Worm (Caenorhabditis elegans) whole organism, L2 larva: Measurements from ENCODE around the gene Y116A8C.19.

Experiments
- C34F6.9 ChIP-seq: fragments of 150-350 bp; optimal IDR thresholded peaks from 2 replicates; lab custom pipeline; 2014; ENCODE audit warnings: missing biosample characterization, missing genetic modification characterization
- F13H6.1 ChIP-seq: sonication (generic microtip); optimal IDR thresholded peaks from 2 replicates; lab custom pipeline; 2016; ENCODE audit warnings: missing genetic modification characterization, missing compliant biosample characterization
- R02D3.7 ChIP-seq: fragments of 150-350 bp; optimal IDR thresholded peaks from 2 replicates; lab custom pipeline; 2014; ENCODE audit warnings: missing biosample characterization, missing genetic modification characterization
- Y55F3AM.14 ChIP-seq: fragments of 200-800 bp; sonication (Bioruptor generic); optimal IDR thresholded peaks from 2 replicates; lab custom pipeline; 2018; ENCODE audit warnings: mild to moderate bottlenecking, missing genetic modification characterization, missing compliant biosample characterization
- ZK546.5 ChIP-seq: sonication (generic microtip); optimal IDR thresholded peaks from 2 replicates; lab custom pipeline; 2017; ENCODE audit warnings: missing biosample characterization, missing genetic modification characterization
- alr-1 ChIP-seq: fragments of 150-350 bp; optimal IDR thresholded peaks from 2 replicates; lab custom pipeline; 2014; ENCODE audit warnings: missing biosample characterization, missing genetic modification characterization
- ama-1 ChIP-seq: fragments of 150-350 bp; optimal IDR thresholded peaks from 2 replicates; lab custom pipeline; 2018; ENCODE audit warnings: inconsistent platforms
- blmp-1 ChIP-seq: sonication (generic microtip); optimal IDR thresholded peaks from 2 replicates; lab custom pipeline; 2017; ENCODE audit warnings: missing genetic modification characterization, mild to moderate bottlenecking, missing compliant biosample characterization, antibody characterized with exemption, moderate library complexity; ENCODE audit not compliant: insufficient read depth
- ceh-16 ChIP-seq: fragments of 150-350 bp; optimal IDR thresholded peaks from 2 replicates; lab custom pipeline; 2014; ENCODE audit warnings: missing biosample characterization, missing genetic modification characterization
- ceh-82 ChIP-seq: fragments of 150-350 bp; optimal IDR thresholded peaks from 2 replicates; lab custom pipeline; 2014; ENCODE audit warnings: missing biosample characterization, missing genetic modification characterization
- crh-2 ChIP-seq: sonication (generic microtip); optimal IDR thresholded peaks from 2 replicates; lab custom pipeline; 2017; ENCODE audit warnings: missing biosample characterization, missing genetic modification characterization
- egl-27 ChIP-seq: sonication (generic microtip); optimal IDR thresholded peaks from 3 replicates; lab custom pipeline; 2017; ENCODE audit warnings: missing biosample characterization, missing genetic modification reagents, missing genetic modification characterization
- elt-3 ChIP-seq: sonication (generic microtip); optimal IDR thresholded peaks from 2 replicates; lab custom pipeline; 2017; ENCODE audit warnings: missing biosample characterization, missing genetic modification characterization
- fos-1 ChIP-seq: fragments of 150-350 bp; optimal IDR thresholded peaks from 2 replicates; lab custom pipeline; 2014; ENCODE audit warnings: missing biosample characterization, missing genetic modification characterization
- lin-11 ChIP-seq: fragments of 150-350 bp; sonication (generic microtip); optimal IDR thresholded peaks from 2 replicates; lab custom pipeline; 2014; ENCODE audit warnings: missing biosample characterization, missing genetic modification characterization, inconsistent platforms, mixed read lengths
- lin-39 ChIP-seq: fragments of 150-350 bp; optimal IDR thresholded peaks from 2 replicates; lab custom pipeline; 2014; ENCODE audit warnings: missing biosample characterization, missing genetic modification reagents, missing genetic modification characterization
- lsy-2 ChIP-seq, 2 experiments: fragments of 150-350 bp in 1 of 2; sonication (generic microtip) in 1 of 2; optimal IDR thresholded peaks; 2 replicates each; lab custom pipeline; 2014 to 2017; ENCODE audit warnings: missing biosample characterization in 2 of 2, missing genetic modification characterization in 2 of 2
- mab-5 ChIP-seq: fragments of 150-350 bp; optimal IDR thresholded peaks from 2 replicates; lab custom pipeline; 2014; ENCODE audit warnings: missing biosample characterization, missing genetic modification characterization
- mbf-1 ChIP-seq: sonication (generic microtip); optimal IDR thresholded peaks from 2 replicates; lab custom pipeline; 2017; ENCODE audit warnings: missing biosample characterization, missing genetic modification characterization
- mdl-1 ChIP-seq, 2 experiments: fragments of 150-350 bp in 1 of 2; sonication (generic microtip) in 1 of 2; optimal IDR thresholded peaks; 2 replicates each; lab custom pipeline; 2017; ENCODE audit warnings: missing biosample characterization in 2 of 2, missing genetic modification characterization in 2 of 2
- nhr-129 ChIP-seq: fragments of 150-350 bp; optimal IDR thresholded peaks from 2 replicates; lab custom pipeline; 2014; ENCODE audit warnings: missing biosample characterization, missing genetic modification characterization
- nhr-21 ChIP-seq: fragments of 150-350 bp; optimal IDR thresholded peaks from 2 replicates; lab custom pipeline; 2014; ENCODE audit warnings: missing biosample characterization, missing genetic modification characterization
- nhr-23 ChIP-seq: fragments of 150-350 bp; optimal IDR thresholded peaks from 2 replicates; lab custom pipeline; 2014; ENCODE audit warnings: missing biosample characterization, missing genetic modification reagents, missing genetic modification characterization
- nhr-25 ChIP-seq: fragments of 150-350 bp; sonication (generic microtip); optimal IDR thresholded peaks from 3 replicates; lab custom pipeline; 2014; ENCODE audit warnings: missing biosample characterization, missing genetic modification characterization
- nhr-6 ChIP-seq: fragments of 150-350 bp; optimal IDR thresholded peaks from 2 replicates; lab custom pipeline; 2014; ENCODE audit warnings: missing biosample characterization, missing genetic modification characterization
- nhr-77 ChIP-seq: fragments of 150-350 bp; optimal IDR thresholded peaks from 2 replicates; lab custom pipeline; 2014; ENCODE audit warnings: missing biosample characterization, missing genetic modification characterization
- peb-1 ChIP-seq: fragments of 150-350 bp; optimal IDR thresholded peaks from 2 replicates; lab custom pipeline; 2014; ENCODE audit warnings: missing biosample characterization, missing genetic modification characterization
- sem-4 ChIP-seq: fragments of 150-350 bp; optimal IDR thresholded peaks from 2 replicates; lab custom pipeline; 2014; ENCODE audit warnings: missing biosample characterization, missing genetic modification reagents, missing genetic modification characterization
- skn-1 ChIP-seq: sonication (generic microtip); optimal IDR thresholded peaks from 2 replicates; lab custom pipeline; 2017; ENCODE audit warnings: missing biosample characterization, missing genetic modification characterization
- sma-9 ChIP-seq, 2 experiments: fragments of 150-350 bp in 1 of 2; sonication (generic microtip) in 1 of 2; optimal IDR thresholded peaks; 2 replicates each; lab custom pipeline; 2014 to 2016; ENCODE audit warnings: missing genetic modification characterization in 2 of 2, mild to moderate bottlenecking in 1 of 2, missing biosample characterization in 1 of 2, missing compliant biosample characterization in 1 of 2, missing genetic modification reagents in 1 of 2, moderate library complexity in 1 of 2
- snpc-4 ChIP-seq: fragments of 150-350 bp; optimal IDR thresholded peaks from 2 replicates; lab custom pipeline; 2014; ENCODE audit warnings: missing biosample characterization, missing genetic modification characterization
- unc-39 ChIP-seq: fragments of 150-350 bp; optimal IDR thresholded peaks from 2 replicates; lab custom pipeline; 2014; ENCODE audit warnings: missing biosample characterization, missing genetic modification characterization
- unc-62 ChIP-seq: fragments of 150-350 bp; optimal IDR thresholded peaks from 2 replicates; lab custom pipeline; 2014; ENCODE audit warnings: missing biosample characterization, missing genetic modification reagents, missing genetic modification characterization
- zag-1 ChIP-seq: fragments of 150-350 bp; optimal IDR thresholded peaks from 2 replicates; lab custom pipeline; 2014; ENCODE audit warnings: missing biosample characterization, missing genetic modification characterization
- ztf-11 ChIP-seq: sonication (generic microtip); optimal IDR thresholded peaks from 2 replicates; lab custom pipeline; 2017; ENCODE audit warnings: missing biosample characterization, missing genetic modification characterization

The Y116A8C.19 gene

DNA sequence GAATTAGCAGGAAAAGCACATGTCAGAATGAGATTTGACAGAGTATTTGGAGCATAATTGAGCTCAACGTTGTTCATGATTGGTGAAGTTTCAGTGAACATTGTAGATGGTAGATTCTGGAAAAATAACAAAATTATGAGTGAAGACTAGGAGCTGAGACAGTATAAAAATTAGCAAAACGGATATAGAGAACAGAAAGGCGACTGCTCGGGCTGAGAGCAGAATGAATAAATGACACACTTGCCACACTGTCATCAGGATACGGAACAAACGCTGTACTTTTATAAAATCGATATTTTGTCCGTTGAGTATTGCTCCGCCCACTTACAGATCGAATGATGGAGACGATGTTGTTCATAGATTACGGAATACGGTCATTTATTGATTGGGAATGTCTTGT, 14.4 kb downstream of the Y116A8C.19 start, which contains the start of gene dct-13:
TSS of gene dct-13 (minus strand) at position 101 of the 400 bp plus-strand sequence.
- TF ChIP-seq nhr-21 (no peak), snpc-4 (no peak), ceh-16 (tag; lab: Kevin White, UChicago) (no peak), F13H6.1 (tag; lab: Kevin White, UChicago) (no peak), zag-1 (tag; lab: Kevin White, UChicago) (no peak), crh-2 (tag; lab: Kevin White, UChicago) (no peak), unc-39 (tag; lab: Kevin White, UChicago) (no peak), elt-3 (no peak), fos-1 (tag; lab: Kevin White, UChicago) (no peak), blmp-1 (tag; lab: Kevin White, UChicago) (no peak), nhr-23 (tag; lab: Kevin White, UChicago) (no peak), lin-39 (tag; lab: Kevin White, UChicago) (no peak), C34F6.9 (tag; lab: Kevin White, UChicago) (no peak), lsy-2 (tag; optimal IDR thresholded peaks at IDR 0.05; lab: Kevin White, UChicago) (no peak), nhr-25 (tag; lab: Kevin White, UChicago) (no peak), mdl-1 (tag; optimal IDR thresholded peaks at IDR 0.05; lab: Kevin White, UChicago) (no peak), egl-27 (tag; lab: Kevin White, UChicago) (no peak)

DNA sequence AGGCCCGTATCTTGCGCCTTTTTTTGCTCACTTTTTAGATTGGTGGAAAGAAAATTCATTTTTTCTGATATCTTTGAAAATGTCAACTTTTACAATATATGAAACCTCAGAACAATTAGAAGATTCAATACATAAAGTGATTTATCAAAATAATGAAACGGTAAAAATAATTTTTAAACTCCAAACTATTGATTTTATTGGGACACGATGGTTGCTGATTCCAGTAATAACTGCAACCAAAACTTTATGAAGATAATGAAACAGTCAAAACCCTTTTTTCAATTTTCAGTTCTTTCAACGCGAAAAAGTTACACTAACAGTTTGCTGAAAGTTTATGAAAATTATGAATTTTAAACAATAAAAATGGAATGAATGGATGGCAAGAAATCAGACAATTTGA, 18.4 kb downstream of the Y116A8C.19 start:
- no peak for TF ChIP-seq lin-11 (tag; lab: Kevin White, UChicago)
- no peak for TF ChIP-seq unc-39 (tag; lab: Kevin White, UChicago)
- no peak for TF ChIP-seq egl-27 (tag; lab: Kevin White, UChicago)
- no peak for TF ChIP-seq sma-9 (GFP tag; optimal IDR thresholded peaks at IDR 0.05; lab: Kevin White, UChicago)
- TF ChIP-seq sma-9 (tag; optimal IDR thresholded peaks at IDR 0.05; lab: Kevin White, UChicago): no peak
- no peak for TF ChIP-seq ZK546.5 (tag; lab: Kevin White, UChicago)
- TF ChIP-seq nhr-6: no peak
- no peak for TF ChIP-seq nhr-21
- no peak for TF ChIP-seq nhr-23 (tag; lab: Kevin White, UChicago)
- TF ChIP-seq nhr-77: no peak
- no peak for TF ChIP-seq skn-1 (tag; lab: Kevin White, UChicago)
- TF ChIP-seq nhr-129 (tag; lab: Kevin White, UChicago): no peak
- no peak for TF ChIP-seq Y55F3AM.14 (GFP tag; lab: Kevin White, UChicago)
- TF ChIP-seq unc-62 (GFP tag; lab: Kevin White, UChicago): no peak
- no peak for TF ChIP-seq mab-5 (tag; lab: Kevin White, UChicago)
- TF ChIP-seq mdl-1 (tag; optimal IDR thresholded peaks at IDR 0.05; lab: Kevin White, UChicago): no peak
- no peak for TF ChIP-seq ztf-11 (tag; lab: Kevin White, UChicago)
- TF ChIP-seq mbf-1 (tag; lab: Kevin White, UChicago): no peak
- TF ChIP-seq fos-1 (tag; lab: Kevin White, UChicago): no peak
- TF ChIP-seq R02D3.7 (tag; lab: Kevin White, UChicago): no peak

DNA sequence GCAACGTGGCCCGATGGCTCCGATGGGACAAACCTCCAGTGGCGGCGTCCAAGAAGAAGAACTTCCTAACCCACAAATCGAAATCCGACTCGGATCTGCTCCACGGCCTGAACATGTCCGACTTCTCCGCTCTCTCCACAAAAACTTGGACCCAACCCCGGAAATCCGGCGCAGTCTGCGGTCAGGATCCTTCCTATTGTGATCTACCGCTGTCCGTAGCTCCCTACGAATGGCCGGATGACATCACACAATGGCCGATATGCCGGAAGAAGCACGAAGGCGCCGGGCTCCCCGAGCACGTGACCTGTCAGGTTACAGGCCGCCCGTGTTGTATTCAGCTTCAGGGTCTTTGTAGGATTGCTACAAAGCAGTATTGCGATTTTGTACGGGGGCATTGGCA, 29.2 kb downstream of the Y116A8C.19 start:
- TF ChIP-seq mbf-1 (tag; lab: Kevin White, UChicago) (no peak), C34F6.9 (tag; lab: Kevin White, UChicago) (no peak), lsy-2 (tag; optimal IDR thresholded peaks at IDR 0.05; lab: Kevin White, UChicago) (no peak), alr-1 (tag; lab: Kevin White, UChicago) (no peak), zag-1 (tag; lab: Kevin White, UChicago) (no peak), nhr-6 (no peak), lin-39 (tag; lab: Kevin White, UChicago) (no peak), fos-1 (tag; lab: Kevin White, UChicago) (no peak), ceh-16 (tag; lab: Kevin White, UChicago) (no peak)

DNA sequence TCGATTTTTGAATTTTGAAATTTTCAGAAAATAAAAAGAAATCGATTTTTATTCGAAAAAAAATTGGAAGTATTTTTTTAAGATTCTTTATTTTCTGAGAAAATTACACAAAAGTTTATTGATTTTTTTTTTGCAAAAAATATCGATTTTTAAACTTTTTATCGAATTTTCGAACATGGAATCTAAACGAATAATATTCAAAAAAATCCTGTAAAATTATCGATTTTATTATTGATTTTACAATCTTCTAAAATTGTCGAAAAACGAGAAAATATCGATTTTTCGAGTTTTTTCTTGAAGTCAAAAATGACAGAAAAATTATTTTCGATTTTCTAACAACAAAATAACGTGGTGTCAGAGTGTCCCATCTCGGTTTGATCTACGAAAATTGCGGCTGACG, 33.7 kb downstream of the Y116A8C.19 start:
- TF ChIP-seq peb-1 (tag; lab: Kevin White, UChicago) (no peak), ama-1 (lab: Kevin White, UChicago) (no peak), sem-4 (tag; lab: Kevin White, UChicago) (no peak), sma-9 (GFP tag; optimal IDR thresholded peaks at IDR 0.05; lab: Kevin White, UChicago) (no peak), sma-9 (tag; optimal IDR thresholded peaks at IDR 0.05; lab: Kevin White, UChicago) (no peak), nhr-23 (tag; lab: Kevin White, UChicago) (no peak), ceh-82 (no peak)
